Fruit fly (Drosophila melanogaster) whole organism, embryonic: ENCODE measurements around the gene Lcch3.

ENCODE experiments used
- Aef1 ChIP-seq: fragments of 200-800 bp; sonication (Bioruptor generic); IDR thresholded peaks from 3 replicates; pipeline ENCODE4 v1.3.6; 2022; ENCODE audit warnings: missing biosample characterization, missing genetic modification characterization
- Awh ChIP-seq: fragments of 200-800 bp; sonication (Bioruptor generic); IDR thresholded peaks from 2 replicates; pipeline ENCODE4, ENCODE4 v1.3.6; 2022; ENCODE audit warnings: missing biosample characterization, missing genetic modification characterization
- CG11085 ChIP-seq: fragments of 200-800 bp; sonication (Bioruptor generic); IDR thresholded peaks from 2 replicates; pipeline ENCODE4 v1.3.6; 2022; ENCODE audit warnings: missing biosample characterization, missing genetic modification characterization
- CG12391 ChIP-seq: fragments of 200-800 bp; sonication (Bioruptor generic); optimal IDR thresholded peaks from 3 replicates; lab custom pipeline; 2018; ENCODE audit warnings: missing biosample characterization, mild to moderate bottlenecking, missing genetic modification characterization, moderate library complexity
- CG12769 ChIP-seq: fragments of 200-800 bp; sonication (Bioruptor generic); optimal IDR thresholded peaks from 2 replicates; lab custom pipeline; 2019; ENCODE audit warnings: missing biosample characterization, mild to moderate bottlenecking, missing genetic modification characterization, moderate library complexity
- CG13775 ChIP-seq: fragments of 200-800 bp; sonication (Bioruptor generic); optimal IDR thresholded peaks from 3 replicates; lab custom pipeline; 2017; ENCODE audit warnings: missing biosample characterization, mild to moderate bottlenecking, missing genetic modification characterization
- CG14710 ChIP-seq: fragments of 200-800 bp; sonication (Bioruptor generic); optimal IDR thresholded peaks from 3 replicates; lab custom pipeline; 2019; ENCODE audit warnings: missing biosample characterization, mild to moderate bottlenecking, missing genetic modification characterization, moderate library complexity
- CG15011 ChIP-seq: fragments of 200-800 bp; sonication (Bioruptor generic); optimal IDR thresholded peaks from 3 replicates; lab custom pipeline; 2018; ENCODE audit warnings: missing biosample characterization, mild to moderate bottlenecking, missing genetic modification characterization
- CG1529 ChIP-seq: fragments of 200-800 bp; sonication (Bioruptor generic); optimal IDR thresholded peaks from 3 replicates; lab custom pipeline; 2018; ENCODE audit warnings: missing biosample characterization, missing genetic modification characterization
- CG1647 ChIP-seq: fragments of 200-800 bp; sonication (Bioruptor generic); optimal IDR thresholded peaks from 3 replicates; lab custom pipeline; 2016; ENCODE audit warnings: missing biosample characterization, missing genetic modification characterization
- CG16815 ChIP-seq: fragments of 200-800 bp; sonication (Bioruptor generic); optimal IDR thresholded peaks from 3 replicates; lab custom pipeline; 2017; ENCODE audit warnings: missing biosample characterization, mild to moderate bottlenecking, missing genetic modification characterization
- CG17802 ChIP-seq: fragments of 200-800 bp; sonication (Bioruptor generic); optimal IDR thresholded peaks from 2 replicates; lab custom pipeline; 2018; ENCODE audit warnings: missing biosample characterization, mild to moderate bottlenecking, missing genetic modification characterization, moderate library complexity
- CG17829 ChIP-seq: fragments of 200-800 bp; optimal IDR thresholded peaks from 2 replicates; lab custom pipeline; 2019; ENCODE audit warnings: missing biosample characterization, mild to moderate bottlenecking, missing genetic modification characterization, moderate library complexity
- CG17912 ChIP-seq: fragments of 200-800 bp; sonication (Bioruptor generic); optimal IDR thresholded peaks from 2 replicates; lab custom pipeline; 2018; ENCODE audit warnings: missing biosample characterization, mild to moderate bottlenecking, missing genetic modification characterization
- CG18619 ChIP-seq: fragments of 200-800 bp; sonication (Bioruptor generic); optimal IDR thresholded peaks from 3 replicates; lab custom pipeline; 2017; ENCODE audit warnings: missing biosample characterization, mild to moderate bottlenecking, missing genetic modification characterization
- CG3281 ChIP-seq: fragments of 200-800 bp; sonication (Bioruptor generic); optimal IDR thresholded peaks from 3 replicates; lab custom pipeline; 2017; ENCODE audit warnings: missing biosample characterization, mild to moderate bottlenecking, missing genetic modification characterization
- CG4360 ChIP-seq: fragments of 200-800 bp; sonication (Bioruptor generic); IDR thresholded peaks from 2 replicates; pipeline ENCODE4 v1.3.6; 2022; ENCODE audit warnings: missing biosample characterization, missing genetic modification characterization
- CG4404 ChIP-seq: fragments of 200-800 bp; sonication (Bioruptor generic); IDR thresholded peaks from 2 replicates; pipeline ENCODE4 v1.3.6; 2022; ENCODE audit warnings: missing biosample characterization, missing genetic modification characterization
- CG6254 ChIP-seq: fragments of 200-800 bp; sonication (Bioruptor generic); optimal IDR thresholded peaks from 3 replicates; lab custom pipeline; 2017; ENCODE audit warnings: mild to moderate bottlenecking, missing biosample characterization, missing genetic modification reagents, missing genetic modification characterization
- CG6791 ChIP-seq: fragments of 200-800 bp; sonication (Bioruptor generic); IDR thresholded peaks from 3 replicates; pipeline ENCODE4 v1.3.6; 2022; ENCODE audit warnings: missing biosample characterization, missing genetic modification characterization; ENCODE audit not compliant: partially characterized antibody
- CG7372 ChIP-seq: fragments of 200-800 bp; sonication (Bioruptor generic); IDR thresholded peaks from 2 replicates; pipeline ENCODE4 v1.3.6; 2022; ENCODE audit warnings: missing biosample characterization, missing genetic modification characterization
- CG8388 ChIP-seq: fragments of 200-800 bp; sonication (Bioruptor generic); optimal IDR thresholded peaks from 2 replicates; lab custom pipeline; 2019; ENCODE audit warnings: missing biosample characterization, mild to moderate bottlenecking, missing genetic modification characterization, moderate library complexity
- D19A ChIP-seq: fragments of 200-800 bp; optimal IDR thresholded peaks from 3 replicates; lab custom pipeline; 2019; ENCODE audit warnings: missing biosample characterization, mild to moderate bottlenecking, missing genetic modification characterization, moderate library complexity
- Doc2 ChIP-seq: fragments of 200-800 bp; sonication (Bioruptor generic); IDR thresholded peaks from 2 replicates; pipeline ENCODE4 v1.3.6; 2022; ENCODE audit warnings: missing biosample characterization, missing genetic modification characterization
- Dref ChIP-seq: fragments of 200-800 bp; sonication (Bioruptor generic); IDR thresholded peaks from 2 replicates; pipeline ENCODE4 v1.3.6; 2022; ENCODE audit warnings: missing biosample characterization, missing genetic modification characterization
- Gug ChIP-seq: fragments of 200-800 bp; sonication (Bioruptor generic); IDR thresholded peaks from 4 replicates; pipeline ENCODE4 v1.3.6; 2022; ENCODE audit warnings: missing biosample characterization, missing genetic modification characterization
- HmgZ ChIP-seq: fragments of 200-800 bp; sonication (Bioruptor generic); optimal IDR thresholded peaks from 2 replicates; lab custom pipeline; 2018; ENCODE audit warnings: missing biosample characterization, mild to moderate bottlenecking, missing genetic modification characterization
- Med ChIP-seq: fragments of 200-800 bp; sonication (Bioruptor generic); peaks from one replicate; lab custom pipeline; 2016; ENCODE audit warnings: missing biosample characterization, missing genetic modification characterization, mild to moderate bottlenecking, inconsistent platforms, moderate library complexity
- Neu2 ChIP-seq: fragments of 200-800 bp; sonication (Bioruptor generic); optimal IDR thresholded peaks from 3 replicates; lab custom pipeline; 2016; ENCODE audit warnings: missing biosample characterization, missing genetic modification characterization, borderline replicate concordance
- NfI ChIP-seq: fragments of 200-800 bp; sonication (Bioruptor generic); optimal IDR thresholded peaks from 3 replicates; lab custom pipeline; 2018; ENCODE audit warnings: missing biosample characterization, mild to moderate bottlenecking, missing genetic modification characterization, moderate library complexity
- Ravus ChIP-seq: fragments of 200-800 bp; sonication (Bioruptor generic); IDR thresholded peaks from 2 replicates; pipeline ENCODE4 v1.3.6; 2022; ENCODE audit warnings: missing biosample characterization, missing genetic modification characterization
- Six4 ChIP-seq: fragments of 200-800 bp; sonication (Bioruptor generic); optimal IDR thresholded peaks from 2 replicates; lab custom pipeline; 2016; ENCODE audit warnings: missing biosample characterization, missing genetic modification characterization
- Sox100B ChIP-seq: fragments of 200-800 bp; sonication (Bioruptor generic); optimal IDR thresholded peaks from 3 replicates; lab custom pipeline; 2018; ENCODE audit warnings: missing biosample characterization, mild to moderate bottlenecking, missing genetic modification characterization
- Sry-δ ChIP-seq: fragments of 200-800 bp; sonication (Bioruptor generic); optimal IDR thresholded peaks from 2 replicates; lab custom pipeline; 2016; ENCODE audit warnings: missing biosample characterization, missing genetic modification characterization
- Xrp1 ChIP-seq: fragments of 200-800 bp; sonication (Bioruptor generic); IDR thresholded peaks from 2 replicates; pipeline ENCODE4 v1.3.6; 2022; ENCODE audit warnings: missing biosample characterization, missing genetic modification characterization
- bbx ChIP-seq: fragments of 200-800 bp; sonication (Bioruptor generic); IDR thresholded peaks from 2 replicates; pipeline ENCODE4 v1.3.6; 2022; ENCODE audit warnings: missing biosample characterization, missing genetic modification characterization; ENCODE audit not compliant: partially characterized antibody
- dan ChIP-seq: fragments of 200-800 bp; sonication (Bioruptor generic); IDR thresholded peaks from 2 replicates; pipeline ENCODE4 v1.3.6; 2022; ENCODE audit warnings: missing biosample characterization, missing genetic modification characterization
- dmrt99B ChIP-seq: fragments of 200-800 bp; sonication (Bioruptor generic); optimal IDR thresholded peaks from 2 replicates; lab custom pipeline; 2018; ENCODE audit warnings: missing biosample characterization, mild to moderate bottlenecking, missing genetic modification characterization, moderate library complexity
- gem ChIP-seq: fragments of 200-800 bp; sonication (Bioruptor generic); optimal IDR thresholded peaks from 2 replicates; lab custom pipeline; 2019; ENCODE audit warnings: missing biosample characterization, mild to moderate bottlenecking, missing genetic modification characterization, moderate library complexity
- grn ChIP-seq: fragments of 200-800 bp; sonication (Bioruptor generic); optimal IDR thresholded peaks from 3 replicates; lab custom pipeline; 2017; ENCODE audit warnings: missing biosample characterization, missing genetic modification characterization
- mam ChIP-seq: fragments of 200-800 bp; sonication (Bioruptor generic); optimal IDR thresholded peaks from 3 replicates; lab custom pipeline; 2016; ENCODE audit warnings: missing biosample characterization, missing genetic modification characterization
- nmo ChIP-seq: fragments of 200-800 bp; sonication (Bioruptor generic); optimal IDR thresholded peaks from 2 replicates; lab custom pipeline; 2018; ENCODE audit warnings: missing biosample characterization, mild to moderate bottlenecking, missing genetic modification characterization, moderate library complexity
- pan ChIP-seq, 4 experiments: fragments of >200 bp in 3 of 4; fragments of 200-800 bp in 1 of 4; sonication (Bioruptor generic) in 1 of 4; optimal IDR thresholded peaks in 3 of 4; IDR thresholded peaks in 1 of 4; 2 replicates each; pipeline versions ENCODE4 v1.3.6 to Lab custom; 2017 to 2022; ENCODE audit warnings: missing biosample characterization in 2 of 4, missing genetic modification characterization in 2 of 4, mixed read lengths in 1 of 4
- pfk ChIP-seq: fragments of 200-800 bp; sonication (Bioruptor generic); optimal IDR thresholded peaks from 2 replicates; lab custom pipeline; 2018; ENCODE audit warnings: missing biosample characterization, mild to moderate bottlenecking, missing genetic modification characterization, moderate library complexity
- pzg ChIP-seq: fragments of 200-800 bp; sonication (Bioruptor generic); optimal IDR thresholded peaks from 3 replicates; lab custom pipeline; 2018; ENCODE audit warnings: missing biosample characterization, mild to moderate bottlenecking, missing genetic modification characterization, moderate library complexity
- sisA ChIP-seq: fragments of 200-800 bp; sonication (Bioruptor generic); IDR thresholded peaks from 2 replicates; pipeline ENCODE4 v1.3.6; 2022; ENCODE audit warnings: missing biosample characterization, missing genetic modification characterization
- stc ChIP-seq: fragments of 200-800 bp; sonication (Bioruptor generic); IDR thresholded peaks from 2 replicates; pipeline ENCODE4 v1.3.6; 2022; ENCODE audit warnings: missing biosample characterization, missing genetic modification characterization
- tin ChIP-seq: fragments of 200-800 bp; sonication (Bioruptor generic); optimal IDR thresholded peaks from 3 replicates; lab custom pipeline; 2016; ENCODE audit warnings: missing biosample characterization, missing genetic modification characterization
- z ChIP-seq: fragments of 200-800 bp; sonication (Bioruptor generic); IDR thresholded peaks from 3 replicates; pipeline ENCODE4 v1.3.6; 2022; ENCODE audit warnings: missing biosample characterization, missing genetic modification characterization

The Lcch3 gene

dm6 chrX:15933504-15934225 is 8.8 kb downstream of the Lcch3 start, which contains the start of gene Ranbp16 (continued):
- peak; percentile 83 for TF ChIP-seq CG17802 (tag; lab: Kevin White, UChicago)
- TF ChIP-seq Aef1 (GFP tag; lab: Robert Waterston, UW) = no peak
- no peak for TF ChIP-seq CG8388
- no peak for TF ChIP-seq Six4
- TF ChIP-seq CG4404 (GFP tag; lab: Robert Waterston, UW) = no peak
- no peak for TF ChIP-seq Doc2 (GFP tag; lab: Robert Waterston, UW)
- TF ChIP-seq Ravus (GFP tag; lab: Robert Waterston, UW) = no peak
- TF ChIP-seq Sry-δ = no peak
- no peak for TF ChIP-seq CG3281 (GFP tag; lab: Kevin White, UChicago)
- no peak for TF ChIP-seq Gug (GFP tag; lab: Robert Waterston, UW)
- TF ChIP-seq CG7372 (GFP tag; lab: Robert Waterston, UW) = no peak
- TF ChIP-seq Dref (GFP tag; lab: Robert Waterston, UW) = 0 out of 2 replicates have a peak, but pooled peaks have one; percentile 29
- TF ChIP-seq CG18619 (GFP tag; lab: Kevin White, UChicago) = no peak
- TF ChIP-seq CG12391 (tag; lab: Kevin White, UChicago) = no peak
- no peak for TF ChIP-seq CG17912 (GFP tag; lab: Kevin White, UChicago)
- TF ChIP-seq dmrt99B (tag; lab: Kevin White, UChicago) = no peak
- TF ChIP-seq CG6791 (GFP tag; lab: Robert Waterston, UW) = peak; percentile 39; the same call in 1 of the 3 replicates
- TF ChIP-seq tin = no peak
- no peak for TF ChIP-seq mam (GFP tag; lab: Kevin White, UChicago)
- no peak for TF ChIP-seq stc
- no peak for TF ChIP-seq sisA (GFP tag; lab: Robert Waterston, UW)
- peak; percentile 72 for TF ChIP-seq pfk (GFP tag; lab: Kevin White, UChicago)
- no peak for TF ChIP-seq z (GFP tag; lab: Robert Waterston, UW)
- TF ChIP-seq CG16815 (GFP tag; lab: Kevin White, UChicago) = no peak
- no peak for TF ChIP-seq NfI (GFP tag; lab: Kevin White, UChicago)
- no peak for TF ChIP-seq dan (GFP tag; lab: Robert Waterston, UW)
- no peak for TF ChIP-seq CG15011 (GFP tag; lab: Kevin White, UChicago)
- TF ChIP-seq CG13775 (GFP tag; lab: Kevin White, UChicago) = no peak

- no peak for TF ChIP-seq HmgZ (tag; lab: Kevin White, UChicago)
- no peak for TF ChIP-seq Neu2 (GFP tag; lab: Kevin White, UChicago)
- peak; percentile 12 for TF ChIP-seq nmo (GFP tag; lab: Kevin White, UChicago)
- no peak for TF ChIP-seq bbx (GFP tag; lab: Robert Waterston, UW)
- TF ChIP-seq CG17802 (tag; lab: Kevin White, UChicago) = peak; percentile 88
- peak; percentile 28 for TF ChIP-seq CG17829 (tag; lab: Kevin White, UChicago)
- TF ChIP-seq gem (tag; lab: Kevin White, UChicago) = no peak
- peak; percentile 98 for TF ChIP-seq D19A (tag; lab: Kevin White, UChicago)
- TF ChIP-seq grn = no peak
- TF ChIP-seq CG4360 = no peak
- no peak for TF ChIP-seq CG1647 (GFP tag; lab: Kevin White, UChicago)
- TF ChIP-seq pzg (GFP tag; lab: Kevin White, UChicago) = peak; percentile 7
- no peak for TF ChIP-seq Awh (GFP tag; lab: Robert Waterston, UW)
- TF ChIP-seq Dref (GFP tag; lab: Robert Waterston, UW) = 0 out of 2 replicates have a peak, but pooled peaks have one; percentile 36
- no peak for TF ChIP-seq Sox100B
- peak; percentile 62 for TF ChIP-seq Med
- no peak for TF ChIP-seq pan (optimal IDR thresholded peaks at IDR 0.05; lab: Kevin White, UChicago)
- TF ChIP-seq pan (GFP tag; optimal IDR thresholded peaks at IDR 0.05 in 1 of 2, IDR thresholded peaks at IDR 0.05 in 1 of 2) = peak in 1 of 2 experiments; percentile 32
- TF ChIP-seq CG12769 = no peak
- TF ChIP-seq CG6254 (GFP tag; lab: Kevin White, UChicago) = no peak
- peak; percentile 12; the same call in 1 of the 2 replicates for TF ChIP-seq Xrp1 (GFP tag; lab: Robert Waterston, UW)
- no peak for TF ChIP-seq CG1529 (GFP tag; lab: Kevin White, UChicago)
- no peak for TF ChIP-seq CG14710 (tag; lab: Kevin White, UChicago)
- TF ChIP-seq CG11085 (GFP tag; lab: Robert Waterston, UW) = no peak
Observed at dm6 chrX:15934226-15934547, 9.3 kb downstream of the Lcch3 start.
